Worm (Caenorhabditis elegans) whole organism, young adult: Measurements from ENCODE around the gene perm-5.
A peak's percentile ranks its signal among the peaks of the same experiment; 100 is the strongest.

ENCODE experiments used
- B0336.3 ChIP-seq: fragments of 200-800 bp; sonication (Bioruptor generic); IDR thresholded peaks from 2 replicates; pipeline ENCODE4 v1.3.6; 2022; ENCODE audit warnings: missing genetic modification characterization, missing compliant biosample characterization
- C17E4.6 ChIP-seq: fragments of 200-800 bp; sonication (Bioruptor generic); IDR thresholded peaks from 2 replicates; pipeline ENCODE4 v1.3.6; 2022; ENCODE audit warnings: missing genetic modification reagents, missing genetic modification characterization, missing compliant biosample characterization
- D2030.7 ChIP-seq: fragments of 200-800 bp; sonication (Bioruptor generic); IDR thresholded peaks from 2 replicates; pipeline ENCODE4 v1.3.6; 2022; ENCODE audit warnings: missing genetic modification reagents, missing genetic modification characterization, missing compliant biosample characterization
- F33H1.4 ChIP-seq: fragments of 200-800 bp; sonication (Bioruptor generic); IDR thresholded peaks from 2 replicates; pipeline ENCODE4 v1.3.6; 2022; ENCODE audit warnings: missing genetic modification reagents, missing genetic modification characterization, missing compliant biosample characterization
- K12H6.12 ChIP-seq: fragments of 200-800 bp; sonication (Bioruptor generic); optimal IDR thresholded peaks from 2 replicates; lab custom pipeline; 2018; ENCODE audit warnings: mild to moderate bottlenecking, missing genetic modification characterization, missing compliant biosample characterization
- Y53F4B.3 ChIP-seq: fragments of 200-800 bp; sonication (Bioruptor generic); IDR thresholded peaks from 2 replicates; pipeline ENCODE4 v1.3.6; 2022; ENCODE audit warnings: missing genetic modification reagents, missing genetic modification characterization, missing compliant biosample characterization
- aptf-2 ChIP-seq: fragments of 200-800 bp; sonication (Bioruptor generic); conservative IDR thresholded peaks from 2 replicates; pipeline ENCODE4 v1.3.6; 2022; ENCODE audit warnings: missing genetic modification reagents, missing genetic modification characterization, missing compliant biosample characterization
- aptf-3 ChIP-seq: fragments of 200-800 bp; sonication (Bioruptor generic); IDR thresholded peaks from 2 replicates; pipeline ENCODE4 v1.3.6; 2022; ENCODE audit warnings: missing genetic modification characterization, missing compliant biosample characterization
- bed-1 ChIP-seq: fragments of 200-800 bp; sonication (Bioruptor generic); IDR thresholded peaks from 2 replicates; pipeline ENCODE4 v1.3.6; 2022; ENCODE audit warnings: missing genetic modification reagents, missing genetic modification characterization, missing compliant biosample characterization
- bed-2 ChIP-seq: fragments of 200-800 bp; sonication (Bioruptor generic); IDR thresholded peaks from 2 replicates; pipeline ENCODE4 v1.3.6; 2022; ENCODE audit warnings: missing genetic modification reagents, missing genetic modification characterization, missing compliant biosample characterization
- cebp-1 ChIP-seq, 2 experiments: fragments of 200-800 bp in 1 of 2; sonication (Bioruptor generic) in 1 of 2; sonication (generic microtip) in 1 of 2; IDR thresholded peaks in 1 of 2; optimal IDR thresholded peaks in 1 of 2; 2 replicates each; pipeline versions ENCODE4 v1.3.6 to Lab custom; 2017 to 2022; ENCODE audit warnings: missing compliant biosample characterization in 2 of 2, missing genetic modification characterization in 2 of 2, mild to moderate bottlenecking in 1 of 2, missing genetic modification reagents in 1 of 2, moderate library complexity in 1 of 2
- ceh-27 ChIP-seq: fragments of 200-800 bp; sonication (Bioruptor generic); optimal IDR thresholded peaks from 2 replicates; lab custom pipeline; 2018; ENCODE audit warnings: mild to moderate bottlenecking, missing genetic modification characterization, moderate library complexity, missing compliant biosample characterization
- ceh-40 ChIP-seq: fragments of 200-800 bp; sonication (Bioruptor generic); IDR thresholded peaks from 2 replicates; pipeline ENCODE4 v1.3.6; 2022; ENCODE audit warnings: missing genetic modification characterization, missing compliant biosample characterization
- dox-1 ChIP-seq: fragments of 200-800 bp; sonication (Bioruptor generic); IDR thresholded peaks from 2 replicates; pipeline ENCODE4 v1.3.6; 2022; ENCODE audit warnings: missing genetic modification reagents, missing genetic modification characterization, missing compliant biosample characterization
- dpl-1 ChIP-seq: fragments of 150-350 bp; optimal IDR thresholded peaks from 2 replicates; lab custom pipeline; 2014; ENCODE audit warnings: missing biosample characterization, missing genetic modification reagents, missing genetic modification characterization
- efl-1 ChIP-seq: fragments of 150-350 bp; optimal IDR thresholded peaks from 2 replicates; lab custom pipeline; 2014; ENCODE audit warnings: missing biosample characterization, missing genetic modification reagents, missing genetic modification characterization
- ekl-4 ChIP-seq: fragments of 200-800 bp; sonication (Bioruptor generic); IDR thresholded peaks from 2 replicates; pipeline ENCODE4 v1.3.6; 2022; ENCODE audit warnings: missing genetic modification reagents, missing genetic modification characterization, missing compliant biosample characterization
- gei-17 ChIP-seq: fragments of 200-800 bp; sonication (Bioruptor generic); optimal IDR thresholded peaks from 2 replicates; lab custom pipeline; 2018; ENCODE audit warnings: mild to moderate bottlenecking, missing genetic modification characterization, missing compliant biosample characterization
- hlh-26 ChIP-seq: fragments of 200-800 bp; sonication (Bioruptor generic); conservative IDR thresholded peaks from 2 replicates; pipeline ENCODE4 v1.3.6; 2022; ENCODE audit warnings: missing genetic modification reagents, missing genetic modification characterization, missing compliant biosample characterization
- hmg-1.2 ChIP-seq: fragments of 200-800 bp; sonication (Bioruptor generic); IDR thresholded peaks from 2 replicates; pipeline ENCODE4 v1.3.6; 2022; ENCODE audit warnings: missing genetic modification reagents, missing genetic modification characterization, missing compliant biosample characterization
- hsf-1 ChIP-seq: fragments of 200-800 bp; sonication (Bioruptor generic); IDR thresholded peaks from 2 replicates; pipeline ENCODE4 v1.3.6; 2022; ENCODE audit warnings: missing genetic modification reagents, missing genetic modification characterization, missing compliant biosample characterization
- let-526 ChIP-seq: fragments of 200-800 bp; sonication (Bioruptor generic); IDR thresholded peaks from 2 replicates; pipeline ENCODE4 v1.3.6; 2022; ENCODE audit warnings: missing genetic modification reagents, missing genetic modification characterization, missing compliant biosample characterization
- lin-35 ChIP-seq, 3 experiments: fragments of 150-350 bp in 2 of 3; sonication (generic microtip) in 1 of 3; optimal IDR thresholded peaks; 2 replicates each; lab custom pipeline; 2014 to 2018; ENCODE audit warnings: missing biosample characterization in 3 of 3, missing genetic modification characterization in 3 of 3, missing genetic modification reagents in 3 of 3
- lin-40 ChIP-seq: sonication (generic microtip); optimal IDR thresholded peaks from 2 replicates; lab custom pipeline; 2016; ENCODE audit warnings: missing genetic modification characterization, mild to moderate bottlenecking, missing compliant biosample characterization, missing genotype, missing genetic modification reagents
- lin-54 ChIP-seq: fragments of 200-800 bp; sonication (Bioruptor generic); optimal IDR thresholded peaks from 2 replicates; lab custom pipeline; 2018; ENCODE audit warnings: mild to moderate bottlenecking, missing genetic modification characterization, missing compliant biosample characterization
- lsl-1 ChIP-seq: fragments of 200-800 bp; sonication (Bioruptor generic); optimal IDR thresholded peaks from 2 replicates; lab custom pipeline; 2018; ENCODE audit warnings: mild to moderate bottlenecking, missing genetic modification characterization, moderate library complexity, missing compliant biosample characterization
- madf-6 ChIP-seq: fragments of 200-800 bp; sonication (Bioruptor generic); IDR thresholded peaks from 2 replicates; pipeline ENCODE4 v1.3.6; 2022; ENCODE audit warnings: missing genetic modification reagents, missing genetic modification characterization, missing compliant biosample characterization
- madf-8 ChIP-seq: fragments of 200-800 bp; sonication (Bioruptor generic); conservative IDR thresholded peaks from 2 replicates; pipeline ENCODE4 v1.3.6; 2022; ENCODE audit warnings: missing genetic modification reagents, missing genetic modification characterization, missing compliant biosample characterization
- mel-28 ChIP-seq: sonication (generic microtip); optimal IDR thresholded peaks from 2 replicates; lab custom pipeline; 2016; ENCODE audit warnings: borderline replicate concordance, mild to moderate bottlenecking, missing genetic modification characterization, missing compliant biosample characterization
- nhr-80 ChIP-seq: sonication (generic microtip); optimal IDR thresholded peaks from 2 replicates; lab custom pipeline; 2016; ENCODE audit warnings: missing genetic modification characterization, missing compliant biosample characterization
- pbrm-1 ChIP-seq: fragments of 200-800 bp; sonication (Bioruptor generic); IDR thresholded peaks from 2 replicates; pipeline ENCODE4 v1.3.6; 2022; ENCODE audit warnings: missing genetic modification reagents, missing genetic modification characterization, missing compliant biosample characterization
- rcor-1 ChIP-seq: fragments of 200-800 bp; sonication (Bioruptor generic); IDR thresholded peaks from 2 replicates; pipeline ENCODE4 v1.3.6; 2022; ENCODE audit warnings: missing genetic modification reagents, missing genetic modification characterization, missing compliant biosample characterization
- rpc-1 ChIP-seq, 2 experiments: fragments of 150-350 bp in 1 of 2; sonication (generic microtip) in 1 of 2; optimal IDR thresholded peaks; 2 replicates each; lab custom pipeline; 2014 to 2018; ENCODE audit warnings: missing biosample characterization in 1 of 2, missing genetic modification characterization in 1 of 2, missing genetic modification reagents in 1 of 2, missing genotype in 1 of 2
- snpc-1.1 ChIP-seq: sonication (generic microtip); optimal IDR thresholded peaks from 2 replicates; lab custom pipeline; 2017; ENCODE audit warnings: missing genetic modification characterization, mild to moderate bottlenecking, missing compliant biosample characterization, antibody characterized with exemption, moderate library complexity, missing genotype, missing genetic modification reagents; ENCODE audit not compliant: insufficient read depth
- snpc-1.3 ChIP-seq: sonication (generic microtip); optimal IDR thresholded peaks from 2 replicates; lab custom pipeline; 2017; ENCODE audit warnings: missing genetic modification characterization, mild to moderate bottlenecking, missing compliant biosample characterization, antibody characterized with exemption, moderate library complexity, missing genotype, missing genetic modification reagents; ENCODE audit not compliant: insufficient read depth
- snpc-4 ChIP-seq, 5 experiments: fragments of 150-350 bp in 1 of 5; sonication (generic microtip) in 4 of 5; optimal IDR thresholded peaks; 2 replicates each; lab custom pipeline; 2014 to 2018; ENCODE audit warnings: missing genetic modification characterization in 5 of 5, missing biosample characterization in 3 of 5, antibody characterized with exemption in 2 of 5, mild to moderate bottlenecking in 2 of 5, missing compliant biosample characterization in 2 of 5, missing genotype in 2 of 5, moderate library complexity in 2 of 5, missing genetic modification reagents in 1 of 5
- somi-1 ChIP-seq: fragments of 200-800 bp; sonication (Bioruptor generic); optimal IDR thresholded peaks from 2 replicates; lab custom pipeline; 2018; ENCODE audit warnings: mild to moderate bottlenecking, missing genetic modification characterization, missing compliant biosample characterization
- tbp1 ChIP-seq: fragments of 200-800 bp; sonication (Bioruptor generic); optimal IDR thresholded peaks from 2 replicates; lab custom pipeline; 2018; ENCODE audit warnings: mild to moderate bottlenecking, missing genetic modification characterization, missing compliant biosample characterization
- tlf-1 ChIP-seq: fragments of 200-800 bp; sonication (Bioruptor generic); optimal IDR thresholded peaks from 2 replicates; lab custom pipeline; 2018; ENCODE audit warnings: mild to moderate bottlenecking, missing genetic modification characterization, missing compliant biosample characterization
- ztf-26 ChIP-seq: sonication (generic microtip); optimal IDR thresholded peaks from 2 replicates; lab custom pipeline; 2017; ENCODE audit warnings: missing genetic modification characterization, missing compliant biosample characterization

Gene perm-5

ce11 chrIV:5669459-5669858 is 33.8 kb downstream of the perm-5 start, which contains the start of gene T19E7.6:
Gene T19E7.6, minus strand, starts transcription at chrIV:5669503.
- TF ChIP-seq bed-2 (GFP tag; lab: Robert Waterston, UW): no peak
- TF ChIP-seq lin-40 (tag; lab: Kevin White, UChicago): no peak
- no peak for TF ChIP-seq ztf-26 (tag; lab: Kevin White, UChicago)
- TF ChIP-seq nhr-80: no peak
- no peak for TF ChIP-seq lin-35 (GFP tag; optimal IDR thresholded peaks at IDR 0.05; lab: Kevin White, UChicago)
- TF ChIP-seq ekl-4 (GFP tag; lab: Robert Waterston, UW): no peak
- no peak for TF ChIP-seq madf-6 (GFP tag; lab: Robert Waterston, UW)
- TF ChIP-seq hlh-26 (GFP tag; lab: Robert Waterston, UW): no peak

- TF ChIP-seq tlf-1 (GFP tag; lab: Kevin White, UChicago): no peak
- TF ChIP-seq aptf-3 (GFP tag; lab: Robert Waterston, UW): no peak
- TF ChIP-seq gei-17: no peak
- no peak for TF ChIP-seq B0336.3 (GFP tag; lab: Robert Waterston, UW)
- no peak for TF ChIP-seq D2030.7 (GFP tag; lab: Robert Waterston, UW)
- no peak for TF ChIP-seq aptf-2 (GFP tag; lab: Robert Waterston, UW)
- no peak for TF ChIP-seq cebp-1 (GFP tag; IDR thresholded peaks at IDR 0.05; lab: Robert Waterston, UW)
- peak; percentile 19 for TF ChIP-seq cebp-1 (tag; optimal IDR thresholded peaks at IDR 0.05; lab: Kevin White, UChicago)
- TF ChIP-seq rpc-1 (optimal IDR thresholded peaks at IDR 0.05; lab: Kevin White, UChicago): no peak
- TF ChIP-seq rpc-1 (tag; optimal IDR thresholded peaks at IDR 0.05; lab: Kevin White, UChicago): no peak
- no peak for TF ChIP-seq K12H6.12 (tag; lab: Kevin White, UChicago)
- no peak for TF ChIP-seq hlh-26 (GFP tag; lab: Robert Waterston, UW)
- TF ChIP-seq nhr-80: peak; percentile 5
- peak; percentile 19; the same call in 1 of the 2 replicates for TF ChIP-seq hmg-1.2 (GFP tag; lab: Robert Waterston, UW)
Measured at ce11 chrIV:5667191-5667590, 36.1 kb downstream of the perm-5 start.

- TF ChIP-seq C17E4.6 (GFP tag; lab: Robert Waterston, UW) (no peak), lin-35 (GFP tag; optimal IDR thresholded peaks at IDR 0.05; lab: Kevin White, UChicago) (peak in 1 of 3 experiments; percentile 9), ceh-27 (GFP tag; lab: Kevin White, UChicago) (peak; percentile 37), efl-1 (GFP tag; lab: Kevin White, UChicago) (peak; percentile 76), pbrm-1 (GFP tag; lab: Robert Waterston, UW) (0 out of 2 replicates have a peak, but pooled peaks have one; percentile 20), dpl-1 (peak; percentile 73), hsf-1 (GFP tag; lab: Robert Waterston, UW) (peak; percentile 5; the same call in 1 of the 2 replicates), hmg-1.2 (GFP tag; lab: Robert Waterston, UW) (peak; percentile 32; the same call in 1 of the 2 replicates), ceh-40 (GFP tag; lab: Robert Waterston, UW) (no peak), somi-1 (GFP tag; lab: Kevin White, UChicago) (peak; percentile 48), tbp1 (GFP tag; lab: Kevin White, UChicago) (peak; percentile 57), Y53F4B.3 (GFP tag; lab: Robert Waterston, UW) (no peak), let-526 (no peak), snpc-4 (GFP tag; optimal IDR thresholded peaks at IDR 0.05; lab: Kevin White, UChicago) (peak; percentile 70), snpc-4 (tag; optimal IDR thresholded peaks at IDR 0.05; lab: Kevin White, UChicago) (peak in 3 of 4 experiments; percentile 87 to 92 (median 90)), bed-1 (no peak), snpc-1.3 (tag; lab: Kevin White, UChicago) (peak; percentile 47), lsl-1 (GFP tag; lab: Kevin White, UChicago) (peak; percentile 87), lin-54 (peak; percentile 73), D2030.7 (GFP tag; lab: Robert Waterston, UW) (peak; percentile 78), F33H1.4 (peak; percentile 34; the same call in 1 of the 2 replicates), mel-28 (tag; lab: Kevin White, UChicago) (no peak), rcor-1 (GFP tag; lab: Robert Waterston, UW) (no peak), nhr-80 (peak; percentile 19), dox-1 (peak; percentile 30; the same call in 1 of the 2 replicates), snpc-1.1 (tag; lab: Kevin White, UChicago) (peak; percentile 12), madf-8 (GFP tag; lab: Robert Waterston, UW) (peak; percentile 71)
Measured at ce11 chrIV:5666115-5667028, 36.9 kb downstream of the perm-5 start.
